Worm (Caenorhabditis elegans) whole organism, late embryonic: ENCODE results near the gene W08E12.4.

ENCODE experiments used
- F13H6.1 ChIP-seq: sonication (generic microtip); optimal IDR thresholded peaks from 2 replicates; lab custom pipeline; 2016; ENCODE audit warnings: missing genetic modification characterization, missing compliant biosample characterization
- ama-1 ChIP-seq: fragments of 150-350 bp; optimal IDR thresholded peaks from 2 replicates; lab custom pipeline; 2014
- ceh-6 ChIP-seq: fragments of 200-800 bp; sonication (Bioruptor generic); optimal IDR thresholded peaks from 2 replicates; lab custom pipeline; 2018; ENCODE audit warnings: mild to moderate bottlenecking, missing genetic modification characterization, missing compliant biosample characterization
- ceh-9 ChIP-seq: sonication (generic microtip); optimal IDR thresholded peaks from 2 replicates; lab custom pipeline; 2016; ENCODE audit warnings: mild to moderate bottlenecking, missing genetic modification characterization, inconsistent platforms, missing compliant biosample characterization
- eyg-1 ChIP-seq: sonication (generic microtip); optimal IDR thresholded peaks from 2 replicates; lab custom pipeline; 2016; ENCODE audit warnings: missing genotype, missing genetic modification characterization, missing compliant biosample characterization
- fkh-10 ChIP-seq: fragments of 150-350 bp; optimal IDR thresholded peaks from 2 replicates; lab custom pipeline; 2014; ENCODE audit warnings: missing biosample characterization, missing genetic modification reagents, missing genetic modification characterization
- odd-2 ChIP-seq: sonication (generic microtip); optimal IDR thresholded peaks from 2 replicates; lab custom pipeline; 2017; ENCODE audit warnings: antibody characterized with exemption, mild to moderate bottlenecking, missing genetic modification characterization, missing compliant biosample characterization
- pat-9 ChIP-seq: fragments of 200-800 bp; sonication (Bioruptor generic); optimal IDR thresholded peaks from 2 replicates; lab custom pipeline; 2018; ENCODE audit warnings: mild to moderate bottlenecking, missing genetic modification characterization, moderate library complexity, missing compliant biosample characterization
- pha-4 ChIP-seq: fragments of 150-350 bp; optimal IDR thresholded peaks from 2 replicates; lab custom pipeline; 2018; ENCODE audit warnings: missing biosample characterization, missing genetic modification reagents, missing genetic modification characterization
- sox-4 ChIP-seq: sonication (generic microtip); optimal IDR thresholded peaks from 2 replicates; lab custom pipeline; 2017; ENCODE audit warnings: mild to moderate bottlenecking, missing genetic modification characterization, inconsistent platforms, missing compliant biosample characterization
- ztf-16 ChIP-seq: sonication (generic microtip); optimal IDR thresholded peaks from 2 replicates; lab custom pipeline; 2017; ENCODE audit warnings: missing genetic modification characterization, missing compliant biosample characterization

DNA sequence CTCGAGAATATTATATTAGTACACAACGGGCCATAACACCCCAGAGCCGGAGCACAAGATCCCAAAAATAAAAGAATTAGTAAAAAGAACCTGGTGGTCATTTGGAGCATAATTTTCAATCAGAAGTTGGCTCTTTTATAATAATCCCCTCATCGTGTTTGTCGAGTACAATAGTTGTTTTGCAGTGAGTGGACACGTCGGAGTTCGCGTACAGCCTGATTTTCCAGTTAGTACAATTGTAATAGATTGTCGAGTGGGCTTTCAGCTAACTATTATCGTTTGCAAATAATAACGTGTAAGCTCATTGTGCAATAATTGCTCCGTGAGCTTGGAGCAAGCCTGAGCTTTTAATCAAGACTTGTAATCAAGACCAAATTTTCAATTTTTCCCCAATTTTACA is 5.3 kb downstream of the W08E12.4 start, which contains the start of gene W08E12.9:
- TF ChIP-seq ama-1 (no peak), pha-4 (tag; lab: Kevin White, UChicago) (no peak), sox-4 (no peak), ceh-6 (GFP tag; lab: Kevin White, UChicago) (no peak), ceh-9 (tag; lab: Kevin White, UChicago) (no peak), pat-9 (tag; lab: Kevin White, UChicago) (no peak), odd-2 (tag; lab: Kevin White, UChicago) (no peak), fkh-10 (no peak), ztf-16 (tag; lab: Kevin White, UChicago) (no peak), eyg-1 (tag; lab: Kevin White, UChicago) (no peak), F13H6.1 (tag; lab: Kevin White, UChicago) (no peak)
